Fruit fly (Drosophila melanogaster): ENCODE measurements around the gene CG9813.

DNA sequence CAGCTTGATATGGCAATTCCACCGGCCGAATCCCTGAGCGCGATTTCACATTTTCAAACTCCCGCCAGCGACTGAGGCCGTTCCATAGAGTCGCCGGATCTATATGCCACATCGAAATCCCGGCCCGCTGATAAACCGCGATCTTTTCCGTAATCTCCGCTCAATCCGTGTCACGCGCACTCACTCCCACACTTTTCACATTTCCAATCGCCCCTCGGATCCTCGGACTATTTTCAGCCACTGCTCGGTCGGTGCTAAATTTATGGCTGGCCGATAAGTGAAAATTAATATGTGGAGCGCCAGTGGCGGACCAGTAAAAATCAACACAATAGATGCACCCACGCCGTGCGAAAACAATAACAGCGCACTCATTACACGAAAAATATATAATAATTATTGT lies 13.4 kb upstream of the CG9813 start:
- TF ChIP-seq rn (GFP tag; IDR thresholded peaks at IDR 0.05) (no peak), CG15710 (tag; optimal IDR thresholded peaks at IDR 0.05) (no peak), CG13204 (GFP tag; optimal IDR thresholded peaks at IDR 0.05) (no peak), CG17806 (tag; optimal IDR thresholded peaks at IDR 0.05) (no peak), CG32121 (GFP tag; IDR thresholded peaks at IDR 0.05) (no peak)

Measured in whole organism, pupa.